Worm (Caenorhabditis elegans) whole organism, late embryonic: Measurements from ENCODE around the gene F44G4.7.

ENCODE experiments used
- C38D4.7 ChIP-seq: fragments of 200-800 bp; sonication (Bioruptor generic); optimal IDR thresholded peaks from 2 replicates; lab custom pipeline; 2018; ENCODE audit warnings: mild to moderate bottlenecking, missing genetic modification characterization, moderate library complexity, missing compliant biosample characterization
- K02D7.2 ChIP-seq: sonication (generic microtip); optimal IDR thresholded peaks from 2 replicates; lab custom pipeline; 2017; ENCODE audit warnings: mild to moderate bottlenecking, missing genetic modification characterization, missing compliant biosample characterization
- K09A11.1 ChIP-seq: sonication (generic microtip); optimal IDR thresholded peaks from 2 replicates; lab custom pipeline; 2017; ENCODE audit warnings: antibody characterized with exemption, mild to moderate bottlenecking, missing genetic modification characterization, missing compliant biosample characterization; ENCODE audit not compliant: insufficient read depth
- T23F11.4 ChIP-seq: fragments of 200-800 bp; sonication (Bioruptor generic); optimal IDR thresholded peaks from 2 replicates; lab custom pipeline; 2018; ENCODE audit warnings: mild to moderate bottlenecking, missing genetic modification characterization, missing compliant biosample characterization
- Y22D7AL.16 ChIP-seq: sonication (generic microtip); optimal IDR thresholded peaks from 2 replicates; lab custom pipeline; 2016; ENCODE audit warnings: missing genetic modification characterization, missing compliant biosample characterization
- ama-1 ChIP-seq: fragments of 150-350 bp; optimal IDR thresholded peaks from 2 replicates; lab custom pipeline; 2014
- ceh-18 ChIP-seq: sonication (generic microtip); optimal IDR thresholded peaks from 2 replicates; lab custom pipeline; 2016; ENCODE audit warnings: missing genetic modification characterization, missing compliant biosample characterization
- ceh-19 ChIP-seq: fragments of 200-800 bp; sonication (Bioruptor generic); optimal IDR thresholded peaks from 2 replicates; lab custom pipeline; 2018; ENCODE audit warnings: mild to moderate bottlenecking, missing genetic modification characterization, missing compliant biosample characterization
- ceh-22 ChIP-seq: sonication (generic microtip); optimal IDR thresholded peaks from 2 replicates; lab custom pipeline; 2017; ENCODE audit warnings: missing biosample characterization, missing genetic modification characterization
- ceh-24 ChIP-seq: sonication (generic microtip); optimal IDR thresholded peaks from 2 replicates; lab custom pipeline; 2016; ENCODE audit warnings: mild to moderate bottlenecking, missing genetic modification characterization, missing compliant biosample characterization
- ceh-30 ChIP-seq: fragments of 150-350 bp; optimal IDR thresholded peaks from 2 replicates; lab custom pipeline; 2014; ENCODE audit warnings: missing biosample characterization, missing genetic modification characterization
- ceh-31 ChIP-seq: sonication (generic microtip); optimal IDR thresholded peaks from 2 replicates; lab custom pipeline; 2016; ENCODE audit warnings: missing genetic modification characterization, missing compliant biosample characterization
- ceh-34 ChIP-seq: sonication (generic microtip); optimal IDR thresholded peaks from 2 replicates; lab custom pipeline; 2016; ENCODE audit warnings: mild to moderate bottlenecking, missing genetic modification characterization, missing compliant biosample characterization
- ceh-45 ChIP-seq: fragments of 200-800 bp; sonication (Bioruptor generic); IDR thresholded peaks from 2 replicates; pipeline ENCODE4 v1.3.6; 2022; ENCODE audit warnings: missing genetic modification reagents, missing genetic modification characterization, missing compliant biosample characterization
- ceh-48 ChIP-seq: sonication (generic microtip); optimal IDR thresholded peaks from 2 replicates; lab custom pipeline; 2016; ENCODE audit warnings: missing genetic modification characterization, inconsistent platforms, missing compliant biosample characterization
- ceh-6 ChIP-seq: fragments of 200-800 bp; sonication (Bioruptor generic); optimal IDR thresholded peaks from 2 replicates; lab custom pipeline; 2018; ENCODE audit warnings: mild to moderate bottlenecking, missing genetic modification characterization, missing compliant biosample characterization
- dve-1 ChIP-seq: sonication (generic microtip); optimal IDR thresholded peaks from 2 replicates; lab custom pipeline; 2017; ENCODE audit warnings: antibody characterized with exemption, mild to moderate bottlenecking, missing genetic modification characterization, missing compliant biosample characterization
- elt-2 ChIP-seq: sonication (generic microtip); optimal IDR thresholded peaks from 2 replicates; lab custom pipeline; 2016; ENCODE audit warnings: missing genetic modification reagents, missing genetic modification characterization, missing compliant biosample characterization
- ets-4 ChIP-seq: sonication (generic microtip); optimal IDR thresholded peaks from 2 replicates; lab custom pipeline; 2016; ENCODE audit warnings: missing genetic modification characterization, missing compliant biosample characterization
- eyg-1 ChIP-seq: sonication (generic microtip); optimal IDR thresholded peaks from 2 replicates; lab custom pipeline; 2016; ENCODE audit warnings: missing genotype, missing genetic modification characterization, missing compliant biosample characterization
- hlh-13 ChIP-seq: fragments of 200-800 bp; sonication (Bioruptor generic); optimal IDR thresholded peaks from 2 replicates; lab custom pipeline; 2018; ENCODE audit warnings: mild to moderate bottlenecking, missing genetic modification characterization, missing compliant biosample characterization
- hlh-6 ChIP-seq: sonication (generic microtip); optimal IDR thresholded peaks from 2 replicates; lab custom pipeline; 2016; ENCODE audit warnings: missing genotype, missing genetic modification characterization, missing compliant biosample characterization
- lim-6 ChIP-seq: sonication (generic microtip); optimal IDR thresholded peaks from 2 replicates; lab custom pipeline; 2016; ENCODE audit warnings: missing genetic modification characterization, missing compliant biosample characterization
- lin-11 ChIP-seq: fragments of 200-800 bp; sonication (Bioruptor generic); optimal IDR thresholded peaks from 2 replicates; lab custom pipeline; 2018; ENCODE audit warnings: mild to moderate bottlenecking, missing genetic modification characterization, missing compliant biosample characterization
- madf-2 ChIP-seq: sonication (generic microtip); optimal IDR thresholded peaks from 2 replicates; lab custom pipeline; 2017; ENCODE audit warnings: missing genetic modification characterization, missing compliant biosample characterization
- mec-3 ChIP-seq: sonication (generic microtip); optimal IDR thresholded peaks from 2 replicates; lab custom pipeline; 2016; ENCODE audit warnings: borderline replicate concordance, missing genetic modification characterization, missing compliant biosample characterization
- nhr-11 ChIP-seq: fragments of 150-350 bp; optimal IDR thresholded peaks from 2 replicates; lab custom pipeline; 2014; ENCODE audit warnings: missing biosample characterization, missing genetic modification characterization
- nhr-232 ChIP-seq: sonication (generic microtip); optimal IDR thresholded peaks from 2 replicates; lab custom pipeline; 2016; ENCODE audit warnings: missing genetic modification characterization, missing compliant biosample characterization
- npax-4 ChIP-seq: sonication (generic microtip); optimal IDR thresholded peaks from 2 replicates; lab custom pipeline; 2016; ENCODE audit warnings: missing genetic modification characterization, missing compliant biosample characterization
- odd-2 ChIP-seq: sonication (generic microtip); optimal IDR thresholded peaks from 2 replicates; lab custom pipeline; 2017; ENCODE audit warnings: antibody characterized with exemption, mild to moderate bottlenecking, missing genetic modification characterization, missing compliant biosample characterization
- pat-9 ChIP-seq: fragments of 200-800 bp; sonication (Bioruptor generic); optimal IDR thresholded peaks from 2 replicates; lab custom pipeline; 2018; ENCODE audit warnings: mild to moderate bottlenecking, missing genetic modification characterization, moderate library complexity, missing compliant biosample characterization
- pha-2 ChIP-seq: sonication (generic microtip); optimal IDR thresholded peaks from 2 replicates; lab custom pipeline; 2017; ENCODE audit warnings: mild to moderate bottlenecking, missing genetic modification characterization, missing compliant biosample characterization
- pha-4 ChIP-seq: fragments of 150-350 bp; optimal IDR thresholded peaks from 2 replicates; lab custom pipeline; 2018; ENCODE audit warnings: missing biosample characterization, missing genetic modification reagents, missing genetic modification characterization
- pqm-1 ChIP-seq: sonication (generic microtip); optimal IDR thresholded peaks from 2 replicates; lab custom pipeline; 2016; ENCODE audit warnings: missing genetic modification characterization, missing compliant biosample characterization
- ref-2 ChIP-seq: sonication (generic microtip); optimal IDR thresholded peaks from 2 replicates; lab custom pipeline; 2016; ENCODE audit warnings: missing genetic modification characterization, missing compliant biosample characterization
- rnt-1 ChIP-seq: sonication (generic microtip); optimal IDR thresholded peaks from 2 replicates; lab custom pipeline; 2016; ENCODE audit warnings: missing genetic modification characterization, missing compliant biosample characterization
- sdc-2 ChIP-seq: sonication (generic microtip); optimal IDR thresholded peaks from 2 replicates; lab custom pipeline; 2016; ENCODE audit warnings: missing genotype, missing genetic modification characterization, missing compliant biosample characterization
- sox-2 ChIP-seq: fragments of 200-800 bp; sonication (Bioruptor generic); IDR thresholded peaks from 2 replicates; pipeline ENCODE4 v1.3.6; 2022; ENCODE audit warnings: missing genetic modification reagents, missing genetic modification characterization, missing compliant biosample characterization
- sox-4 ChIP-seq: sonication (generic microtip); optimal IDR thresholded peaks from 2 replicates; lab custom pipeline; 2017; ENCODE audit warnings: mild to moderate bottlenecking, missing genetic modification characterization, inconsistent platforms, missing compliant biosample characterization
- syd-9 ChIP-seq: sonication (generic microtip); optimal IDR thresholded peaks from 2 replicates; lab custom pipeline; 2016; ENCODE audit warnings: mild to moderate bottlenecking, missing genetic modification characterization, moderate library complexity, missing compliant biosample characterization
- ttx-3 ChIP-seq: sonication (generic microtip); optimal IDR thresholded peaks from 2 replicates; lab custom pipeline; 2016; ENCODE audit warnings: missing genetic modification reagents, missing genetic modification characterization, missing compliant biosample characterization
- unc-42 ChIP-seq: sonication (generic microtip); optimal IDR thresholded peaks from 2 replicates; lab custom pipeline; 2016; ENCODE audit warnings: missing genotype, missing genetic modification characterization, missing compliant biosample characterization
- unc-55 ChIP-seq: sonication (generic microtip); optimal IDR thresholded peaks from 2 replicates; lab custom pipeline; 2017; ENCODE audit warnings: missing biosample characterization, missing genetic modification reagents, missing genetic modification characterization
- unc-86 ChIP-seq: sonication (generic microtip); optimal IDR thresholded peaks from 2 replicates; lab custom pipeline; 2016; ENCODE audit warnings: missing genetic modification characterization, missing compliant biosample characterization
- zip-5 ChIP-seq: sonication (generic microtip); optimal IDR thresholded peaks from 2 replicates; lab custom pipeline; 2016; ENCODE audit warnings: missing genetic modification characterization, missing compliant biosample characterization
- ztf-16 ChIP-seq: sonication (generic microtip); optimal IDR thresholded peaks from 2 replicates; lab custom pipeline; 2017; ENCODE audit warnings: missing genetic modification characterization, missing compliant biosample characterization

F44G4.7 gene

ce11 chrII:9010708-9011107, 5.7 kb upstream of the F44G4.7 start:
- TF ChIP-seq ref-2 (tag; lab: Kevin White, UChicago) (no peak), pqm-1 (no peak), hlh-6 (tag; lab: Kevin White, UChicago) (no peak), pha-4 (tag; lab: Kevin White, UChicago) (no peak), ceh-45 (GFP tag; lab: Robert Waterston, UW) (no peak), dve-1 (tag; lab: Kevin White, UChicago) (no peak), ceh-48 (tag; lab: Kevin White, UChicago) (no peak), ceh-19 (GFP tag; lab: Kevin White, UChicago) (peak; percentile 15), npax-4 (no peak), ceh-18 (no peak), unc-42 (tag; lab: Kevin White, UChicago) (peak; percentile 82), ceh-31 (peak; percentile 17), sox-2 (GFP tag; lab: Robert Waterston, UW) (no peak), nhr-232 (tag; lab: Kevin White, UChicago) (no peak), lim-6 (no peak)

DNA sequence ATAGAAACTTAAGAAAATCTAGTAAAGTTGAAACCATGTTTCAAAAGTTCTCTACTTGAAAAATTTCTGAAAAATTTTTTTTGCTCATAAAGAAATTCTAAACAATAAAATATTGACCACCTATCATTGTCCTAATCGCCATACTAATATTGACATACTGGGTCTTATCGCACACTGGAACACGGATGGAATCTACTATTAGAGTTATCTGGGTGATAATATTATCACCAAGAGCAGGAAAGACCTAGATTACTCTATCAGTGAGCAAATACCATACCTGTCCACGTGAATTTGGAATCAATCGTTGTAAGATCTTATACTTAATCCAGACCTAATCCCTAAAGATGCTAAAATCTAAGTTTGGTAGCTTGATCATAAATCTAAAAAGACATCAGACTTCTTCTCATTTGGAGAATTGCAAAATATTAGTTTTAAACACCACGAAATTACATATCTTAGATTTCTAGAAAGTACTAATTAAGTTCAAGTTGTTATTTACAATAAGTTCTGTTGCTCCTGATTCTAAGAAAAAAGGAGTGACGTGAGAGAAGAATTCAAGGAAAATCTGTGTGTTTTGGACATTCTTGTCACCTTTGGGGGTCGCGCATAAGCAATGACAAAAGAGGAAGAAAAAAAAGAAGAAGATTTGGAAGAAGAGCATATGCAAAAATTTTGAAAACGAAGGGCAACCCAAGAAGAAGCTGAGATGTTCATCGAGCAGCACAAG, 5.2 kb upstream of the F44G4.7 start:
- TF ChIP-seq elt-2 (peak; percentile 98), madf-2 (no peak), mec-3 (no peak), hlh-13 (no peak), dve-1 (tag; lab: Kevin White, UChicago) (peak; percentile 15), zip-5 (tag; lab: Kevin White, UChicago) (no peak), ceh-18 (no peak), lim-6 (no peak)

DNA sequence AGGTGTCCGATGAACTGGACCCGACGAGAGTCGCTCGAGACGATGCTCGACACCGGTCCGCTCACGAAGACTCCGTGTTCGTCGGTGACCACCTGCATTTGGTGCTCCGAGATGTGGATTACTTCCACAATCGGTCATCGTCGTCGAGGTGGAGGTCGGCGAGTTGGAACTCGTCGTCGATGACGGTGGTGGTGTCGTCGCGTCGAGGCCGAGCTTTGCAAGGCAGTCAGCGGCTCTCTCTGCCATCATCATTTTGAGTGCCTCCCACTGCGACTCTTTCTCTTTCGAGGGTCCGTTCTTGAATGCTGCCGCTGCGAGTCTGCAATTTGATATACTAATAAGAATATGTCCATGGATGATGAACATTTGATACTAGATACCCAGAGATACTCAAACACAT, 2.8 kb upstream of the F44G4.7 start:
- TF ChIP-seq unc-86 (tag; lab: Kevin White, UChicago) (no peak), ceh-34 (tag; lab: Kevin White, UChicago) (no peak), syd-9 (no peak), nhr-11 (tag; lab: Kevin White, UChicago) (no peak), Y22D7AL.16 (tag; lab: Kevin White, UChicago) (no peak), ceh-22 (tag; lab: Kevin White, UChicago) (no peak), T23F11.4 (no peak), C38D4.7 (GFP tag; lab: Kevin White, UChicago) (no peak), ceh-24 (no peak), eyg-1 (no peak), ceh-45 (GFP tag; lab: Robert Waterston, UW) (no peak), hlh-6 (tag; lab: Kevin White, UChicago) (no peak), unc-55 (GFP tag; lab: Kevin White, UChicago) (no peak), pha-2 (tag; lab: Kevin White, UChicago) (no peak), ets-4 (tag; lab: Kevin White, UChicago) (no peak), sox-4 (no peak)

- no peak for TF ChIP-seq sdc-2 (tag; lab: Kevin White, UChicago)
- no peak for TF ChIP-seq madf-2
- TF ChIP-seq ceh-48 (tag; lab: Kevin White, UChicago) = no peak
- no peak for TF ChIP-seq lin-11 (tag; lab: Kevin White, UChicago)
- no peak for TF ChIP-seq K02D7.2 (tag; lab: Kevin White, UChicago)
- TF ChIP-seq odd-2 (tag; lab: Kevin White, UChicago) = no peak
- no peak for TF ChIP-seq rnt-1 (tag; lab: Kevin White, UChicago)
- TF ChIP-seq ceh-31 = no peak
- TF ChIP-seq dve-1 (tag; lab: Kevin White, UChicago) = no peak
- no peak for TF ChIP-seq ttx-3 (tag; lab: Kevin White, UChicago)
- no peak for TF ChIP-seq pqm-1
- no peak for TF ChIP-seq ama-1 (lab: Kevin White, UChicago)
- TF ChIP-seq ceh-19 (GFP tag; lab: Kevin White, UChicago) = no peak
- TF ChIP-seq hlh-13 = no peak
- TF ChIP-seq ceh-6 = no peak
- TF ChIP-seq K09A11.1 = no peak
- no peak for TF ChIP-seq pat-9 (tag; lab: Kevin White, UChicago)
- no peak for TF ChIP-seq ceh-30 (tag; lab: Kevin White, UChicago)
- TF ChIP-seq ztf-16 = no peak
Measured at ce11 chrII:9001743-9002222, 3.2 kb downstream of the F44G4.7 start, which contains the start of gene F44G4.6. Gene F44G4.6 (minus strand): TSS chrII:9001793.
